Fruit fly (Drosophila melanogaster) whole organism, embryonic: ENCODE measurements around the gene CG15891.

ENCODE experiments used
- Awh ChIP-seq: fragments of 200-800 bp; sonication (Bioruptor generic); IDR thresholded peaks from 2 replicates; pipeline ENCODE4, ENCODE4 v1.3.6; 2022; ENCODE audit warnings: missing biosample characterization, missing genetic modification characterization
- CG10462 ChIP-seq: fragments of 200-800 bp; sonication (Bioruptor generic); optimal IDR thresholded peaks from 2 replicates; lab custom pipeline; 2016; ENCODE audit warnings: missing biosample characterization, missing genetic modification characterization
- CG14860 ChIP-seq: fragments of 200-800 bp; sonication (Bioruptor generic); IDR thresholded peaks from 3 replicates; pipeline ENCODE4 v1.3.6; 2022; ENCODE audit warnings: missing biosample characterization, missing genetic modification characterization; ENCODE audit not compliant: partially characterized antibody
- CG1603 ChIP-seq: fragments of 200-800 bp; sonication (Bioruptor generic); optimal IDR thresholded peaks from 2 replicates; lab custom pipeline; 2019; ENCODE audit warnings: missing biosample characterization, mild to moderate bottlenecking, missing genetic modification characterization, moderate library complexity
- CG16813 ChIP-seq: fragments of 200-800 bp; sonication (Bioruptor generic); IDR thresholded peaks from 3 replicates; pipeline ENCODE4 v1.3.6; 2022; ENCODE audit warnings: missing biosample characterization, missing genetic modification characterization; ENCODE audit not compliant: partially characterized antibody
- CG2116 ChIP-seq: fragments of 200-800 bp; sonication (Bioruptor generic); optimal IDR thresholded peaks from 3 replicates; lab custom pipeline; 2018; ENCODE audit warnings: missing biosample characterization, mild to moderate bottlenecking, missing genetic modification characterization
- CG2712 ChIP-seq: fragments of 200-800 bp; optimal IDR thresholded peaks from 3 replicates; lab custom pipeline; 2019; ENCODE audit warnings: missing biosample characterization, mild to moderate bottlenecking, missing genetic modification characterization, moderate library complexity
- CG34422 ChIP-seq: fragments of 200-800 bp; sonication (Bioruptor generic); IDR thresholded peaks from 3 replicates; pipeline ENCODE4 v1.3.6; 2022; ENCODE audit warnings: missing biosample characterization, missing genetic modification characterization
- CG3838 ChIP-seq: fragments of 200-800 bp; sonication (Bioruptor generic); optimal IDR thresholded peaks from 3 replicates; lab custom pipeline; 2016; ENCODE audit warnings: missing biosample characterization, missing genetic modification characterization
- CG3995 ChIP-seq: fragments of 200-800 bp; sonication (Bioruptor generic); optimal IDR thresholded peaks from 3 replicates; lab custom pipeline; 2016; ENCODE audit warnings: missing biosample characterization, missing genetic modification characterization
- CG42726 ChIP-seq: fragments of 200-800 bp; sonication (Bioruptor generic); IDR thresholded peaks from 2 replicates; pipeline ENCODE4 v1.3.6; 2022; ENCODE audit warnings: missing biosample characterization, missing genetic modification characterization; ENCODE audit not compliant: partially characterized antibody
- CG6689 ChIP-seq: fragments of 200-800 bp; sonication (Bioruptor generic); IDR thresholded peaks from 2 replicates; pipeline ENCODE4 v1.3.6; 2022; ENCODE audit warnings: missing biosample characterization, missing genetic modification characterization
- Dp ChIP-seq: fragments of 200-800 bp; sonication (Bioruptor generic); optimal IDR thresholded peaks from 2 replicates; lab custom pipeline; 2018; ENCODE audit warnings: missing biosample characterization, mild to moderate bottlenecking, missing genetic modification characterization, moderate library complexity
- HLH54F ChIP-seq: fragments of 200-800 bp; sonication (Bioruptor generic); optimal IDR thresholded peaks from 3 replicates; lab custom pipeline; 2016; ENCODE audit warnings: missing biosample characterization, missing genetic modification characterization
- Hand ChIP-seq: fragments of 200-800 bp; sonication (Bioruptor generic); optimal IDR thresholded peaks from 2 replicates; lab custom pipeline; 2017; ENCODE audit warnings: mild to moderate bottlenecking, missing biosample characterization, missing genetic modification reagents, missing genetic modification characterization
- Med ChIP-seq: fragments of 200-800 bp; sonication (Bioruptor generic); peaks from one replicate; lab custom pipeline; 2016; ENCODE audit warnings: missing biosample characterization, missing genetic modification characterization, mild to moderate bottlenecking, inconsistent platforms, moderate library complexity
- Opbp ChIP-seq: fragments of 200-800 bp; sonication (Bioruptor generic); IDR thresholded peaks from 3 replicates; pipeline ENCODE4 v1.3.6; 2022; ENCODE audit warnings: missing biosample characterization, missing genetic modification characterization; ENCODE audit not compliant: partially characterized antibody
- Pdp1 ChIP-seq, 2 experiments: fragments of 200-800 bp; sonication (Bioruptor generic); optimal IDR thresholded peaks; 3 replicates each; lab custom pipeline; 2016; ENCODE audit warnings: missing biosample characterization in 2 of 2, missing genetic modification characterization in 2 of 2, mild to moderate bottlenecking in 1 of 2, moderate library complexity in 1 of 2
- Rfx ChIP-seq: fragments of 200-800 bp; sonication (Bioruptor generic); IDR thresholded peaks from 2 replicates; pipeline ENCODE4 v1.3.6; 2022; ENCODE audit warnings: missing biosample characterization, missing genetic modification characterization
- Ssrp ChIP-seq: fragments of 200-800 bp; sonication (Bioruptor generic); optimal IDR thresholded peaks from 2 replicates; lab custom pipeline; 2018; ENCODE audit warnings: missing biosample characterization, mild to moderate bottlenecking, missing genetic modification characterization, moderate library complexity
- amos ChIP-seq: fragments of 200-800 bp; sonication (Bioruptor generic); IDR thresholded peaks from 2 replicates; pipeline ENCODE4 v1.3.6; 2022; ENCODE audit warnings: missing biosample characterization, missing genetic modification characterization; ENCODE audit not compliant: partially characterized antibody
- ash1 ChIP-seq: fragments of 200-800 bp; sonication (Bioruptor generic); optimal IDR thresholded peaks from 2 replicates; lab custom pipeline; 2018; ENCODE audit warnings: missing biosample characterization, mild to moderate bottlenecking, missing genetic modification characterization
- ato ChIP-seq: fragments of 200-800 bp; sonication (Bioruptor generic); IDR thresholded peaks from 2 replicates; pipeline ENCODE4 v1.3.6; 2022; ENCODE audit warnings: missing biosample characterization, missing genetic modification characterization; ENCODE audit not compliant: partially characterized antibody
- bab2 ChIP-seq: fragments of 200-800 bp; sonication (Bioruptor generic); optimal IDR thresholded peaks from 2 replicates; lab custom pipeline; 2016; ENCODE audit warnings: missing biosample characterization, missing genetic modification characterization
- bowl ChIP-seq: fragments of 200-800 bp; sonication (Bioruptor generic); IDR thresholded peaks from 2 replicates; pipeline ENCODE4 v1.3.6; 2022; ENCODE audit warnings: missing biosample characterization, missing genetic modification characterization
- chn ChIP-seq: fragments of 200-800 bp; sonication (Bioruptor generic); optimal IDR thresholded peaks from 2 replicates; lab custom pipeline; 2016; ENCODE audit warnings: missing biosample characterization, missing genetic modification characterization
- exex ChIP-seq: fragments of 200-800 bp; sonication (Bioruptor generic); optimal IDR thresholded peaks from 4 replicates; lab custom pipeline; 2018; ENCODE audit warnings: missing biosample characterization, mild to moderate bottlenecking, missing genetic modification characterization, moderate library complexity
- gem ChIP-seq: fragments of 200-800 bp; sonication (Bioruptor generic); optimal IDR thresholded peaks from 2 replicates; lab custom pipeline; 2019; ENCODE audit warnings: missing biosample characterization, mild to moderate bottlenecking, missing genetic modification characterization, moderate library complexity
- her ChIP-seq: fragments of 200-800 bp; sonication (Bioruptor generic); optimal IDR thresholded peaks from 2 replicates; lab custom pipeline; 2016; ENCODE audit warnings: missing biosample characterization, missing genetic modification characterization
- ken ChIP-seq: fragments of 200-800 bp; sonication (Bioruptor generic); IDR thresholded peaks from 3 replicates; pipeline ENCODE4 v1.3.6; 2022; ENCODE audit warnings: missing biosample characterization, missing genetic modification characterization
- lab ChIP-seq: fragments of 200-800 bp; sonication (Bioruptor generic); optimal IDR thresholded peaks from 3 replicates; lab custom pipeline; 2017; ENCODE audit warnings: missing biosample characterization, missing genetic modification characterization, mild to moderate bottlenecking, moderate library complexity, missing genetic modification reagents
- lbe ChIP-seq: fragments of 200-800 bp; sonication (Bioruptor generic); optimal IDR thresholded peaks from 2 replicates; lab custom pipeline; 2016; ENCODE audit warnings: missing biosample characterization, mild to moderate bottlenecking, missing genetic modification characterization
- mirr ChIP-seq: fragments of 200-800 bp; sonication (Bioruptor generic); optimal IDR thresholded peaks from 3 replicates; lab custom pipeline; 2018; ENCODE audit warnings: missing biosample characterization, mild to moderate bottlenecking, missing genetic modification characterization
- nerfin-2 ChIP-seq: fragments of 200-800 bp; sonication (Bioruptor generic); IDR thresholded peaks from 2 replicates; pipeline ENCODE4 v1.3.6; 2022; ENCODE audit warnings: missing biosample characterization, missing genetic modification characterization; ENCODE audit not compliant: partially characterized antibody
- repo ChIP-seq: fragments of 200-800 bp; sonication (Bioruptor generic); optimal IDR thresholded peaks from 2 replicates; lab custom pipeline; 2016; ENCODE audit warnings: missing biosample characterization, missing genetic modification characterization
- row ChIP-seq: fragments of 200-800 bp; sonication (Bioruptor generic); IDR thresholded peaks from 3 replicates; pipeline ENCODE4 v1.3.6; 2022; ENCODE audit warnings: missing biosample characterization, missing genetic modification characterization
- salm ChIP-seq: fragments of 200-800 bp; sonication (Bioruptor generic); optimal IDR thresholded peaks from 2 replicates; lab custom pipeline; 2018; ENCODE audit warnings: missing biosample characterization, mild to moderate bottlenecking, missing genetic modification characterization
- sc ChIP-seq, 3 experiments: fragments of >200 bp in 2 of 3; fragments of 200-800 bp in 1 of 3; sonication (Bioruptor generic) in 1 of 3; optimal IDR thresholded peaks; 2 replicates in 2 of 3; 3 replicates in 1 of 3; lab custom pipeline; 2017; ENCODE audit warnings: mild to moderate bottlenecking in 1 of 3, missing biosample characterization in 1 of 3, missing genetic modification characterization in 1 of 3, missing genetic modification reagents in 1 of 3
- stc ChIP-seq: fragments of 200-800 bp; sonication (Bioruptor generic); IDR thresholded peaks from 2 replicates; pipeline ENCODE4 v1.3.6; 2022; ENCODE audit warnings: missing biosample characterization, missing genetic modification characterization
- sug ChIP-seq: fragments of 200-800 bp; optimal IDR thresholded peaks from 2 replicates; lab custom pipeline; 2019; ENCODE audit warnings: missing biosample characterization, mild to moderate bottlenecking, missing genetic modification characterization, moderate library complexity
- tup ChIP-seq: fragments of 200-800 bp; sonication (Bioruptor generic); optimal IDR thresholded peaks from 2 replicates; lab custom pipeline; 2016; ENCODE audit warnings: missing biosample characterization, mild to moderate bottlenecking, missing genetic modification characterization, moderate library complexity
- vnd ChIP-seq: fragments of 200-800 bp; sonication (Bioruptor generic); IDR thresholded peaks from 3 replicates; pipeline ENCODE4 v1.3.6; 2022; ENCODE audit warnings: missing biosample characterization, missing genetic modification characterization; ENCODE audit not compliant: partially characterized antibody

CG15891 gene

DNA sequence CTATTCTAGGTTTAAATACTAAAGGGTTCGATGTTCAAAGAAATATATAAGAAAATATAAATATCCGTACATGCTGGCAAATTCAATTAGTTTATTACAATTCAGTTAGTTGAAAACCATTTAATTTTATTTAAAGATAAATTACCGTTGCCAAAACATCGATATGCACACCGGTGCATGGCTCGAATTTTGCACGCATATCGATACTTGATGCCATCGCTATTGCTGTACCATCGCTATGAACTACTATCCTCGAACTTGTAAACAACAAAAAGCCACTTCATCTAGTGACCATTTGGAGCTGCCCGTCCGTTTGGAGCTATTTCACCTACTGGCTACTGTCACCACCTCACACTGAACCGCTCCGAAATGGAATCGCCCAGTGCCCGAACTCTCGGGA, 34.2 kb downstream of the CG15891 start, which contains the start of gene Josd (continued):
- peak; percentile 92 for TF ChIP-seq amos (GFP tag; lab: Robert Waterston, UW)
- TF ChIP-seq Dp (GFP tag; lab: Kevin White, UChicago), result peak; percentile 15
- peak; percentile 83 for TF ChIP-seq row
- TF ChIP-seq CG6689 (GFP tag; lab: Robert Waterston, UW), result no peak
- TF ChIP-seq nerfin-2 (GFP tag; lab: Robert Waterston, UW), result peak; percentile 66
- TF ChIP-seq Awh (GFP tag; lab: Robert Waterston, UW), result no peak
- peak; percentile 90 for TF ChIP-seq CG3995
- TF ChIP-seq Rfx (GFP tag; lab: Robert Waterston, UW), result peak; percentile 50
- TF ChIP-seq Opbp (GFP tag; lab: Robert Waterston, UW), result peak; percentile 85
- peak; percentile 67 for TF ChIP-seq vnd
- TF ChIP-seq ato (GFP tag; lab: Robert Waterston, UW), result peak; percentile 50; the same call in 1 of the 2 replicates
- peak; percentile 36 for TF ChIP-seq CG1603 (tag; lab: Kevin White, UChicago)
- TF ChIP-seq stc (GFP tag; lab: Robert Waterston, UW), result no peak
- TF ChIP-seq CG16813 (GFP tag; lab: Robert Waterston, UW), result peak; percentile 85
- TF ChIP-seq CG2116 (GFP tag; lab: Kevin White, UChicago), result peak; percentile 95
- TF ChIP-seq CG14860, result peak; percentile 69
- peak; percentile 80 for TF ChIP-seq Med (GFP tag; lab: Kevin White, UChicago)
- 0 out of 3 replicates have a peak, but pooled peaks have one; percentile 11 for TF ChIP-seq CG34422 (GFP tag; lab: Robert Waterston, UW)
- peak; percentile 68; the same call in 1 of the 2 replicates for TF ChIP-seq CG42726 (GFP tag; lab: Robert Waterston, UW)

DNA sequence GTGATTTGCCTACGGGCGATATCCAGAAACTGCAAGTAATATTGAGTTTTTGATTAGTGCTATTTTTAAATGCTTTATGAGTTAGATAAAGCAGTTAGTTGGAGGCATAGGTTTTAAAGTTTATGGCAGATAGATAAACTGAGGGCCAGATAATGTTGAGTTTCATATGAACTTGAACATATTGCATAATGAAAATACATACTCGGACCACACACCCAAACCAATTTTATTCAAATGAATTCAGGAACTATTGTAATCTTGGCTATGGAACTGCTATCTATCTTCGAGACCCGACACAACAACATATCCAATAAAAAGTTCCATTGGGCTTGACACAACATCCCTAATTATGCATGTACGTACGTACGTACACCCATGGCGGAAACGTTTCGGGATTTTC, 35.4 kb downstream of the CG15891 start:
- no peak for TF ChIP-seq ken (GFP tag; lab: Robert Waterston, UW)
- peak; percentile 37 for TF ChIP-seq exex
- TF ChIP-seq repo (GFP tag; lab: Kevin White, UChicago), result no peak
- TF ChIP-seq bowl (GFP tag; lab: Robert Waterston, UW), result no peak
- TF ChIP-seq Pdp1 (GFP tag; optimal IDR thresholded peaks at IDR 0.05; lab: Kevin White, UChicago), result peak in 1 of 2 experiments; percentile 73
- TF ChIP-seq ash1 (GFP tag; lab: Kevin White, UChicago), result no peak
- peak; percentile 66 for TF ChIP-seq mirr (GFP tag; lab: Kevin White, UChicago)
- TF ChIP-seq sug (tag; lab: Kevin White, UChicago), result peak; percentile 3
- no peak for TF ChIP-seq lbe (GFP tag; lab: Kevin White, UChicago)
- TF ChIP-seq tup (GFP tag; lab: Kevin White, UChicago), result no peak
- no peak for TF ChIP-seq Hand (GFP tag; lab: Kevin White, UChicago)
- TF ChIP-seq bab2 (GFP tag; lab: Kevin White, UChicago), result no peak
- no peak for TF ChIP-seq CG10462
- TF ChIP-seq CG2712, result no peak
- TF ChIP-seq CG3838, result no peak
- no peak for TF ChIP-seq Ssrp (tag; lab: Kevin White, UChicago)
- no peak for TF ChIP-seq chn
- no peak for TF ChIP-seq HLH54F (GFP tag; lab: Kevin White, UChicago)
- no peak for TF ChIP-seq salm (tag; lab: Kevin White, UChicago)
- no peak for TF ChIP-seq lab (GFP tag; lab: Kevin White, UChicago)
- TF ChIP-seq gem (tag; lab: Kevin White, UChicago), result no peak
- no peak for TF ChIP-seq sc (optimal IDR thresholded peaks at IDR 0.05; lab: Kevin White, UChicago)
- no peak for TF ChIP-seq sc (GFP tag; optimal IDR thresholded peaks at IDR 0.05; lab: Kevin White, UChicago)
- TF ChIP-seq her, result no peak
